Worm (Caenorhabditis elegans) whole organism, L4 larva: ENCODE measurements around the gene rbg-3.
A peak's percentile ranks its signal among the peaks of the same experiment; 100 is the strongest.

Experiments used
- D1046.2 ChIP-seq: fragments of 200-800 bp; sonication (Bioruptor generic); IDR thresholded peaks from 2 replicates; pipeline ENCODE4 v1.3.6; 2022; ENCODE audit warnings: missing genetic modification characterization, missing compliant biosample characterization
- F26F4.8 ChIP-seq: fragments of 200-800 bp; sonication (Bioruptor generic); conservative IDR thresholded peaks from 2 replicates; pipeline ENCODE4 v1.3.6; 2022; ENCODE audit warnings: missing genetic modification characterization, missing compliant biosample characterization
- R02D3.7 ChIP-seq: fragments of 150-350 bp; sonication (generic microtip); optimal IDR thresholded peaks from 3 replicates; lab custom pipeline; 2014; ENCODE audit warnings: missing biosample characterization, missing genetic modification characterization
- ZK337.2 ChIP-seq: fragments of 200-800 bp; sonication (Bioruptor generic); IDR thresholded peaks from 2 replicates; pipeline ENCODE4 v1.3.6; 2022; ENCODE audit warnings: missing genetic modification reagents, missing genetic modification characterization, missing compliant biosample characterization
- aha-1 ChIP-seq: fragments of 150-350 bp; peaks from one replicate; lab custom pipeline; 2014; ENCODE audit warnings: missing biosample characterization, missing genetic modification characterization
- ceh-82 ChIP-seq: sonication (generic microtip); optimal IDR thresholded peaks from 2 replicates; lab custom pipeline; 2017; ENCODE audit warnings: missing biosample characterization, missing genetic modification characterization
- ces-1 ChIP-seq: fragments of 150-350 bp; sonication (generic microtip); optimal IDR thresholded peaks from 4 replicates; lab custom pipeline; 2014; ENCODE audit warnings: missing biosample characterization, missing genetic modification reagents, missing genetic modification characterization
- daf-16 ChIP-seq, 3 experiments: sonication (generic microtip); optimal IDR thresholded peaks; 2 replicates each; lab custom pipeline; 2016 to 2017; ENCODE audit warnings: missing genetic modification characterization in 3 of 3, missing genetic modification reagents in 3 of 3, mild to moderate bottlenecking in 2 of 3, missing compliant biosample characterization in 2 of 3, missing biosample characterization in 1 of 3, moderate library complexity in 1 of 3
- dmd-8 ChIP-seq: fragments of 200-800 bp; sonication (Bioruptor generic); IDR thresholded peaks from 2 replicates; pipeline ENCODE4 v1.3.6; 2022; ENCODE audit warnings: missing genetic modification characterization, missing compliant biosample characterization
- dve-1 ChIP-seq: sonication (generic microtip); optimal IDR thresholded peaks from 2 replicates; lab custom pipeline; 2017; ENCODE audit warnings: antibody characterized with exemption, mild to moderate bottlenecking, missing genetic modification characterization, missing compliant biosample characterization; ENCODE audit not compliant: insufficient read depth
- fos-1 ChIP-seq: fragments of 150-350 bp; optimal IDR thresholded peaks from 2 replicates; lab custom pipeline; 2014; ENCODE audit warnings: missing biosample characterization, missing genetic modification characterization
- hif-1 ChIP-seq, 2 experiments: sonication (generic microtip); optimal IDR thresholded peaks; 2 replicates each; lab custom pipeline; 2016 to 2017; ENCODE audit warnings: missing compliant biosample characterization in 2 of 2, missing genetic modification characterization in 2 of 2, missing genetic modification reagents in 2 of 2, missing genotype in 2 of 2, mild to moderate bottlenecking in 1 of 2
- hlh-30 ChIP-seq: sonication (generic microtip); optimal IDR thresholded peaks from 2 replicates; lab custom pipeline; 2017; ENCODE audit warnings: antibody characterized with exemption, mild to moderate bottlenecking, missing genetic modification characterization, missing compliant biosample characterization; ENCODE audit not compliant: insufficient read depth
- lin-1 ChIP-seq: fragments of 200-800 bp; sonication (Bioruptor generic); IDR thresholded peaks from 2 replicates; pipeline ENCODE4 v1.3.6; 2022; ENCODE audit warnings: missing genetic modification reagents, missing genetic modification characterization, missing compliant biosample characterization
- lin-13 ChIP-seq: fragments of 150-350 bp; optimal IDR thresholded peaks from 2 replicates; lab custom pipeline; 2014; ENCODE audit warnings: missing biosample characterization, missing genetic modification reagents, missing genetic modification characterization
- lin-39 ChIP-seq: fragments of 150-350 bp; optimal IDR thresholded peaks from 2 replicates; lab custom pipeline; 2014; ENCODE audit warnings: missing biosample characterization, missing genetic modification reagents, missing genetic modification characterization
- mdl-1 ChIP-seq, 2 experiments: fragments of 150-350 bp in 1 of 2; sonication (generic microtip) in 1 of 2; optimal IDR thresholded peaks; 2 replicates each; lab custom pipeline; 2014 to 2017; ENCODE audit warnings: missing biosample characterization in 2 of 2, missing genetic modification characterization in 2 of 2
- mxl-3 ChIP-seq: fragments of 200-800 bp; sonication (Bioruptor generic); optimal IDR thresholded peaks from 2 replicates; lab custom pipeline; 2018; ENCODE audit warnings: mild to moderate bottlenecking, missing genetic modification characterization, missing compliant biosample characterization
- nhr-237 ChIP-seq: sonication (generic microtip); optimal IDR thresholded peaks from 2 replicates; lab custom pipeline; 2017; ENCODE audit warnings: missing biosample characterization, missing genetic modification characterization
- nhr-28 ChIP-seq: fragments of 150-350 bp; optimal IDR thresholded peaks from 2 replicates; lab custom pipeline; 2014; ENCODE audit warnings: missing biosample characterization, missing genetic modification characterization
- php-3 ChIP-seq: fragments of 200-800 bp; sonication (Bioruptor generic); IDR thresholded peaks from 2 replicates; pipeline ENCODE4 v1.3.6; 2022; ENCODE audit warnings: missing genetic modification reagents, missing genetic modification characterization, missing compliant biosample characterization
- rbr-2 ChIP-seq: sonication (generic microtip); optimal IDR thresholded peaks from 2 replicates; lab custom pipeline; 2016; ENCODE audit warnings: missing genotype, missing genetic modification characterization, missing compliant biosample characterization
- set-16 ChIP-seq: fragments of 200-800 bp; sonication (Bioruptor generic); IDR thresholded peaks from 2 replicates; pipeline ENCODE4 v1.3.6; 2022; ENCODE audit warnings: missing genetic modification reagents, missing genetic modification characterization, missing compliant biosample characterization
- spr-3 ChIP-seq: fragments of 200-800 bp; sonication (Bioruptor generic); optimal IDR thresholded peaks from 2 replicates; lab custom pipeline; 2018; ENCODE audit warnings: mild to moderate bottlenecking, missing genetic modification characterization, missing compliant biosample characterization
- tag-97 ChIP-seq: fragments of 200-800 bp; sonication (Bioruptor generic); IDR thresholded peaks from 2 replicates; pipeline ENCODE4 v1.3.6; 2022; ENCODE audit warnings: missing genetic modification characterization, missing compliant biosample characterization
- unc-130 ChIP-seq: sonication (generic microtip); optimal IDR thresholded peaks from 2 replicates; lab custom pipeline; 2016; ENCODE audit warnings: missing genetic modification reagents, missing genetic modification characterization, missing compliant biosample characterization
- unc-62 ChIP-seq, 3 experiments: fragments of 150-350 bp in 1 of 3; sonication (generic microtip); optimal IDR thresholded peaks in 2 of 3; peaks in 1 of 3; 1 replicate in 1 of 3; 2 replicates in 2 of 3; lab custom pipeline; 2014 to 2017; ENCODE audit warnings: missing biosample characterization in 3 of 3, missing genetic modification characterization in 3 of 3, missing genetic modification reagents in 3 of 3, missing genotype in 1 of 3
- ztf-7 ChIP-seq: fragments of 150-350 bp; optimal IDR thresholded peaks from 2 replicates; lab custom pipeline; 2014; ENCODE audit warnings: missing biosample characterization, missing genetic modification characterization

Gene rbg-3

DNA sequence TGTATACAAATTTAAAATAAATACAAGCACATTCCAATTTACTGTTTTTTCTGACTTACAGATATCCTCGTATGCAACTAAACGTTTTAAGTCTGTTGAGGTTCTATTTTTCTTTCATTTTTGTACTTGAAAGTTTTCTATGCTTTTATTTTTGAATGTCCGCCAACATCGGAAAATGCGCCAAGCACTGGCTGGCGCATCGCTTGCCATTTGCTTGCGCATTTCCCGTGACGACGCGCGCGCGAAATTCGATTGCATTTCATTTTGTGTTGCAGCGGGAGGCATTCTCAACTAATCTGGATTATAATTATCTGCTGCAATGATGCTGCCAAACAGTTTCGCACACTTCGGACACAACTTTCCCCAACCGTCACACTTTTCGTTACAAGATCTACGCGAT is 2.8 kb downstream of the rbg-3 start, which contains the start of gene fbxl-2 (continued):
- TF ChIP-seq lin-13 (GFP tag; lab: Kevin White, UChicago) (peak; percentile 94), hlh-30 (tag; lab: Kevin White, UChicago) (peak; percentile 90), aha-1 (tag; lab: Kevin White, UChicago) (peak; percentile 93), rbr-2 (tag; lab: Kevin White, UChicago) (peak; percentile 94)

DNA sequence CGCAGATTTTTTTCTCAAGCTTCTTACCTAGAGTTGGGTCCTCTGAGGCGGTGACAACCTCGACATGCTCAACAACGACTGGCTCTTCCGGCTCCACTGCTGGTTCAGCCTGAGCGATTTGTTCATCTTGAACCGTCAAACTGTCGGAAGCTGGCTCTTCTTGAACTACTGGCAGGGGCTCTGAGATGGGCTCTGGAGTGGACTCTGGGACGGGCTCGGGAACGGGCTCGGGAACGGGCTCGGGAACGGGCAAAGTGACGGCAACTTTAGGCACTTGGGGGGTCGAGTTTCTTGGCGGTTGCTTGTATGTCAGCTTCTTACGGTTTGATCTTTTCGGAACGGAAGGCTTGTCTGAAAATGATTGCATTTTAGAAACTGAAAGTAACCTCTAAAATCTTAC is 8.6 kb downstream of the rbg-3 start:
- TF ChIP-seq nhr-237 (tag; lab: Kevin White, UChicago) = no peak
- peak; percentile 78 for TF ChIP-seq set-16 (GFP tag; lab: Robert Waterston, UW)
- TF ChIP-seq unc-62 (GFP tag; optimal IDR thresholded peaks at IDR 0.05 in 1 of 2; lab: Kevin White, UChicago) = no peak
- no peak for TF ChIP-seq unc-62 (tag; optimal IDR thresholded peaks at IDR 0.05; lab: Kevin White, UChicago)
- no peak for TF ChIP-seq ZK337.2 (GFP tag; lab: Robert Waterston, UW)
- TF ChIP-seq dve-1 (tag; lab: Kevin White, UChicago) = no peak
- TF ChIP-seq nhr-28 (tag; lab: Kevin White, UChicago) = no peak
- TF ChIP-seq lin-1 (GFP tag; lab: Robert Waterston, UW) = no peak

DNA sequence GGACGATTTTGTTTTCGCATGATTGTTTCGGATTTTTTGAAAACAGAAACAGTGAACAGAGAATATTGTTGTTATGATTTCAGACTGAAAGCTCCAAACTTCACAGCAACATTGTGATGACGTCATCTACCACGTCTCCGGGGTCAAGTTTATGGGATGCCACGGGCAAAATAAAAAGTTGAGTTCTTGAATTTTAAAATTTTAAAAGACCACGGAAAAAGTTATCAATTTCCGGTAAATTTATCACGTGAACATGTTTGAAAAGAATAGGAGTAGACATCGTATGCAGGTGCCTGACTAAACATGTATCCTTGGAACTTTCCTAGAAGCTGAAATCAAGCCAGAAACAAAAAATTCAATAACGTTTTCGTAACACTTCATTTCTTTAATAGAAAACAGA is 9.3 kb downstream of the rbg-3 start, which contains the start of gene B0393.4:
Gene B0393.4 (minus strand): TSS at position 101 of the 400 bp plus-strand sequence.
- no peak for TF ChIP-seq ces-1 (GFP tag; lab: Kevin White, UChicago)
- no peak for TF ChIP-seq spr-3
- no peak for TF ChIP-seq ztf-7 (tag; lab: Kevin White, UChicago)
- TF ChIP-seq, all 104 proteins: peak for 0

DNA sequence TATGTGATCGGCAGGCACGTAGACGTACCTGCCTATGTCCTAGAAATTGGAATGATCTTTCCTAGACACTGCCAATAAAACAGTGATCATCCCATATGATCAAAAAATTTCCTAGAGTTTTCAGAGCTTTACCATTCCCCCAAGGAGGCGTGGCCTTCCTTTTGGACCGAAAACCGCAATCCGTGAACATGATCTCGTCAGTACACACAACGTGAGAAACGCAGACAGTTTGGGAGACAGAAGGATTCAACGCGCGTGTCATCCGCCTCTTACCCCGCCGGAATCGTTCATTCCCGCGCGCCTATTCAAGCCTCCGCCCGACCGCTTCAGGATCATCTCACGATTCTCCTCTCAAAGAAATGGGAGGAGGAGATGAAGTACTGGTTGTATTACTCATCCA is 11.2 kb downstream of the rbg-3 start, which contains the start of gene B0393.5:
Gene B0393.5 (plus strand): TSS at position 301 of the 400 bp plus-strand sequence.
- no peak for TF ChIP-seq ztf-7 (tag; lab: Kevin White, UChicago)
- no peak for TF ChIP-seq mdl-1 (tag; optimal IDR thresholded peaks at IDR 0.05; lab: Kevin White, UChicago)
- peak; percentile 18 for TF ChIP-seq mxl-3 (GFP tag; lab: Kevin White, UChicago)
- TF ChIP-seq D1046.2 = no peak
- peak; percentile 4 for TF ChIP-seq aha-1 (tag; lab: Kevin White, UChicago)
- no peak for TF ChIP-seq lin-39 (tag; lab: Kevin White, UChicago)

DNA sequence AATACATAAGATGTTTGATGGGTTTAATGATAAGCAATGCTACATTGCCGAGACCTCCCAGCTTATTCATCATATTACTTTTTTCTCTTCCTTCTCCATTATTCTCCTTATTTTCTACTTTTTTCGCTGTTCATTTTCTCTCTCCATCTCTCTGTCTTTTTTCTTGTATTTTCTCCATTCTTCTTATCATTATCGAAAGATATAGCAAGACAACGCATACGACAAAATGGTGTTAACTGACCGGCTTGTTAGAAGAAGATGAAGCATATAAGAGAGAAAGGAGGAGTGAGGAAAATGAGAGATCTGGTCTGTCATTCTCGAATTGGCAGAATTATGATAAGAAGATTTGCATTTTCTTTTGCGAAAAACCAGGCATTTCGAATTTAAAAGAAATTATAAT is 12.6 kb downstream of the rbg-3 start:
- TF ChIP-seq ZK337.2 (GFP tag; lab: Robert Waterston, UW) (no peak), tag-97 (no peak), nhr-28 (tag; lab: Kevin White, UChicago) (peak; percentile 47), unc-62 (GFP tag; optimal IDR thresholded peaks at IDR 0.05 in 1 of 2; lab: Kevin White, UChicago) (peak in 1 of 2 experiments; percentile 75), unc-62 (tag; optimal IDR thresholded peaks at IDR 0.05; lab: Kevin White, UChicago) (no peak), mxl-3 (GFP tag; lab: Kevin White, UChicago) (peak; percentile 9)
- TF ChIP-seq, all 104 proteins: peak for 3

DNA sequence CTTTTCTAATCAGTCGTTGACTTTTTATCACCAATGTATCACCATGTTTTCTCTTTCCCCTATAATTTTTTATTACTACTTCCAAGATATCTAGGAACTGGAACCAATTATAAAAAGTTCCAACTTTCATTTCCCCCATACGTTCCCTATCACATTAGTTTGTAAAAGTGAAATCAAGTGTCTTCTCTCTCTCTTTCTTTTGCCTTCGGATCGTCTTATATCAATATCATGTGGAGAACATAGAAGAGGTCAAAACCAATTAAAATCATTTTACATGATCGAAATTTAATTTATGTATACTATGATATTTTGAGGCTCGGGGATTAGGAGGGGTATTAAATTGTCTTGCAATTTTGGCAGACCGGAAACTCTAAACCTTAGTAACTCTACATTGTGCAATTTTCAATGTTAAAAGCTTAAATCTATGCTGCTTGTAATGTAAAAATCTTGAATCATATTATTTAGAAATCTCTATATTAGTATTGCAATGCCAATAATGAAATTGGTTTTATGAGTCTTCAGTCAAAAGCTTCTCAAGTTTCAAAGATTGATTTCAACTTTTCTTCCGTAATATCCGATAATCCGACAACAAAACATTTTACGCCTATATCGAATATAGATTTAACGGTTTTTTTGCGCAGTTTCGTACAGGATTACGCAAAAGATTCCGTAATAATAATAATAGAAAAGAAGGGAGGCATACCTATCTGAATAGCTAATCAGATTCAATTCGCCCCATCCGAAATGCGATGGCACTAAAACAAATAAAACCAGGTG is 13.8 kb downstream of the rbg-3 start:
- TF ChIP-seq aha-1 (tag; lab: Kevin White, UChicago) (peak; percentile 96), R02D3.7 (tag; lab: Kevin White, UChicago) (no peak), ceh-82 (tag; lab: Kevin White, UChicago) (no peak), F26F4.8 (GFP tag; lab: Robert Waterston, UW) (no peak), dmd-8 (no peak), hif-1 (tag; optimal IDR thresholded peaks at IDR 0.05; lab: Kevin White, UChicago) (no peak)

DNA sequence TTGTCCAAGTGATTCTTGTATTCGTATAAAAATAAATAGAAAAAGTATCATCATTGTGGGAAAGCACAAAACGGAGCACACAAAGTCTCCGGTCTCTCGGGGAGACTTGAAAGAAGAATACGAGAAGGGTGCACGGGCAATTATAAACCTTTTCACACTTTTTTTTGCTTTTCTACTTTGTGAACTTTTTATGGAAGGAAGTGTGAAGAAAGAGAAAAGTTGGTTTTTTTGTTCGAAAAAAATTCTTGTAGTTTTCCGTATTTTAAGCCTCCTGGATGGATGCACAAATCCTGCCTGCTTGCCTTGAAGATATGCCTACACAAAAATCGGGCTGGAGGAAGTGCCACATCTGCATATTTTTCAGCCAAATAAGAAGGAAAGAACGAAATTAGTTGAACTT is 23.8 kb downstream of the rbg-3 start, which contains the start of gene B0393.7:
Gene B0393.7 (minus strand): TSS at position 101 of the 400 bp plus-strand sequence.
- TF ChIP-seq aha-1 (tag; lab: Kevin White, UChicago) = peak; percentile 88
- no peak for TF ChIP-seq php-3 (GFP tag; lab: Robert Waterston, UW)
- no peak for TF ChIP-seq rbr-2 (tag; lab: Kevin White, UChicago)
- no peak for TF ChIP-seq daf-16 (GFP tag; optimal IDR thresholded peaks at IDR 0.05; lab: Kevin White, UChicago)
- peak; percentile 17 for TF ChIP-seq daf-16 (tag; optimal IDR thresholded peaks at IDR 0.05; lab: Kevin White, UChicago)
- no peak for TF ChIP-seq unc-130 (GFP tag; lab: Kevin White, UChicago)
- no peak for TF ChIP-seq fos-1 (tag; lab: Kevin White, UChicago)
